Worm (Caenorhabditis elegans) whole organism, late embryonic: Measurements from ENCODE around the gene kbp-2.

Experiments used
- C08G9.2 ChIP-seq: sonication (generic microtip); optimal IDR thresholded peaks from 2 replicates; lab custom pipeline; 2016; ENCODE audit warnings: mild to moderate bottlenecking, missing genetic modification characterization, moderate library complexity, missing compliant biosample characterization
- C38D4.7 ChIP-seq: fragments of 200-800 bp; sonication (Bioruptor generic); optimal IDR thresholded peaks from 2 replicates; lab custom pipeline; 2018; ENCODE audit warnings: mild to moderate bottlenecking, missing genetic modification characterization, moderate library complexity, missing compliant biosample characterization
- F13H6.1 ChIP-seq: sonication (generic microtip); optimal IDR thresholded peaks from 2 replicates; lab custom pipeline; 2016; ENCODE audit warnings: missing genetic modification characterization, missing compliant biosample characterization
- K02D7.2 ChIP-seq: sonication (generic microtip); optimal IDR thresholded peaks from 2 replicates; lab custom pipeline; 2017; ENCODE audit warnings: mild to moderate bottlenecking, missing genetic modification characterization, missing compliant biosample characterization
- K09A11.1 ChIP-seq: sonication (generic microtip); optimal IDR thresholded peaks from 2 replicates; lab custom pipeline; 2017; ENCODE audit warnings: antibody characterized with exemption, mild to moderate bottlenecking, missing genetic modification characterization, missing compliant biosample characterization; ENCODE audit not compliant: insufficient read depth
- Y22D7AL.16 ChIP-seq: sonication (generic microtip); optimal IDR thresholded peaks from 2 replicates; lab custom pipeline; 2016; ENCODE audit warnings: missing genetic modification characterization, missing compliant biosample characterization
- ahr-1 ChIP-seq: sonication (generic microtip); optimal IDR thresholded peaks from 2 replicates; lab custom pipeline; 2016; ENCODE audit warnings: missing genetic modification characterization, missing compliant biosample characterization
- ama-1 ChIP-seq: fragments of 150-350 bp; optimal IDR thresholded peaks from 2 replicates; lab custom pipeline; 2014
- ceh-18 ChIP-seq: sonication (generic microtip); optimal IDR thresholded peaks from 2 replicates; lab custom pipeline; 2016; ENCODE audit warnings: missing genetic modification characterization, missing compliant biosample characterization
- ceh-19 ChIP-seq: fragments of 200-800 bp; sonication (Bioruptor generic); optimal IDR thresholded peaks from 2 replicates; lab custom pipeline; 2018; ENCODE audit warnings: mild to moderate bottlenecking, missing genetic modification characterization, missing compliant biosample characterization
- ceh-2 ChIP-seq: sonication (generic microtip); optimal IDR thresholded peaks from 2 replicates; lab custom pipeline; 2016; ENCODE audit warnings: missing genotype, missing genetic modification characterization, missing compliant biosample characterization
- ceh-22 ChIP-seq: sonication (generic microtip); optimal IDR thresholded peaks from 2 replicates; lab custom pipeline; 2017; ENCODE audit warnings: missing biosample characterization, missing genetic modification characterization
- ceh-24 ChIP-seq: sonication (generic microtip); optimal IDR thresholded peaks from 2 replicates; lab custom pipeline; 2016; ENCODE audit warnings: mild to moderate bottlenecking, missing genetic modification characterization, missing compliant biosample characterization
- ceh-31 ChIP-seq: sonication (generic microtip); optimal IDR thresholded peaks from 2 replicates; lab custom pipeline; 2016; ENCODE audit warnings: missing genetic modification characterization, missing compliant biosample characterization
- ceh-34 ChIP-seq: sonication (generic microtip); optimal IDR thresholded peaks from 2 replicates; lab custom pipeline; 2016; ENCODE audit warnings: mild to moderate bottlenecking, missing genetic modification characterization, missing compliant biosample characterization
- ceh-45 ChIP-seq: fragments of 200-800 bp; sonication (Bioruptor generic); IDR thresholded peaks from 2 replicates; pipeline ENCODE4 v1.3.6; 2022; ENCODE audit warnings: missing genetic modification reagents, missing genetic modification characterization, missing compliant biosample characterization
- ceh-48 ChIP-seq: sonication (generic microtip); optimal IDR thresholded peaks from 2 replicates; lab custom pipeline; 2016; ENCODE audit warnings: missing genetic modification characterization, inconsistent platforms, missing compliant biosample characterization
- ceh-6 ChIP-seq: fragments of 200-800 bp; sonication (Bioruptor generic); optimal IDR thresholded peaks from 2 replicates; lab custom pipeline; 2018; ENCODE audit warnings: mild to moderate bottlenecking, missing genetic modification characterization, missing compliant biosample characterization
- ceh-9 ChIP-seq: sonication (generic microtip); optimal IDR thresholded peaks from 2 replicates; lab custom pipeline; 2016; ENCODE audit warnings: mild to moderate bottlenecking, missing genetic modification characterization, inconsistent platforms, missing compliant biosample characterization
- che-1 ChIP-seq: sonication (generic microtip); optimal IDR thresholded peaks from 2 replicates; lab custom pipeline; 2016; ENCODE audit warnings: mild to moderate bottlenecking, missing genetic modification characterization, missing compliant biosample characterization
- elt-2 ChIP-seq: sonication (generic microtip); optimal IDR thresholded peaks from 2 replicates; lab custom pipeline; 2016; ENCODE audit warnings: missing genetic modification reagents, missing genetic modification characterization, missing compliant biosample characterization
- elt-4 ChIP-seq: sonication (generic microtip); optimal IDR thresholded peaks from 2 replicates; lab custom pipeline; 2016; ENCODE audit warnings: missing genetic modification characterization, missing compliant biosample characterization
- ets-4 ChIP-seq: sonication (generic microtip); optimal IDR thresholded peaks from 2 replicates; lab custom pipeline; 2016; ENCODE audit warnings: missing genetic modification characterization, missing compliant biosample characterization
- fax-1 ChIP-seq: sonication (generic microtip); optimal IDR thresholded peaks from 2 replicates; lab custom pipeline; 2016; ENCODE audit warnings: missing genotype, missing genetic modification characterization, missing compliant biosample characterization
- fkh-6 ChIP-seq: sonication (generic microtip); optimal IDR thresholded peaks from 2 replicates; lab custom pipeline; 2016; ENCODE audit warnings: missing genetic modification characterization, missing compliant biosample characterization
- hlh-13 ChIP-seq: fragments of 200-800 bp; sonication (Bioruptor generic); optimal IDR thresholded peaks from 2 replicates; lab custom pipeline; 2018; ENCODE audit warnings: mild to moderate bottlenecking, missing genetic modification characterization, missing compliant biosample characterization
- hlh-15 ChIP-seq: sonication (generic microtip); optimal IDR thresholded peaks from 2 replicates; lab custom pipeline; 2016; ENCODE audit warnings: missing genetic modification characterization, missing compliant biosample characterization
- hlh-30 ChIP-seq: sonication (generic microtip); optimal IDR thresholded peaks from 2 replicates; lab custom pipeline; 2017; ENCODE audit warnings: antibody characterized with exemption, missing genetic modification characterization, missing compliant biosample characterization; ENCODE audit not compliant: insufficient read depth
- hlh-6 ChIP-seq: sonication (generic microtip); optimal IDR thresholded peaks from 2 replicates; lab custom pipeline; 2016; ENCODE audit warnings: missing genotype, missing genetic modification characterization, missing compliant biosample characterization
- hlh-8 ChIP-seq: sonication (generic microtip); optimal IDR thresholded peaks from 2 replicates; lab custom pipeline; 2016; ENCODE audit warnings: missing genotype, missing genetic modification characterization, missing compliant biosample characterization
- lim-6 ChIP-seq: sonication (generic microtip); optimal IDR thresholded peaks from 2 replicates; lab custom pipeline; 2016; ENCODE audit warnings: missing genetic modification characterization, missing compliant biosample characterization
- lin-11 ChIP-seq: fragments of 200-800 bp; sonication (Bioruptor generic); optimal IDR thresholded peaks from 2 replicates; lab custom pipeline; 2018; ENCODE audit warnings: mild to moderate bottlenecking, missing genetic modification characterization, missing compliant biosample characterization
- madf-2 ChIP-seq: sonication (generic microtip); optimal IDR thresholded peaks from 2 replicates; lab custom pipeline; 2017; ENCODE audit warnings: missing genetic modification characterization, missing compliant biosample characterization
- mec-3 ChIP-seq: sonication (generic microtip); optimal IDR thresholded peaks from 2 replicates; lab custom pipeline; 2016; ENCODE audit warnings: borderline replicate concordance, missing genetic modification characterization, missing compliant biosample characterization
- nfya-1 ChIP-seq: sonication (generic microtip); optimal IDR thresholded peaks from 2 replicates; lab custom pipeline; 2017; ENCODE audit warnings: missing genetic modification characterization, mild to moderate bottlenecking, missing compliant biosample characterization, antibody characterized with exemption, moderate library complexity
- nhr-232 ChIP-seq: sonication (generic microtip); optimal IDR thresholded peaks from 2 replicates; lab custom pipeline; 2016; ENCODE audit warnings: missing genetic modification characterization, missing compliant biosample characterization
- npax-4 ChIP-seq: sonication (generic microtip); optimal IDR thresholded peaks from 2 replicates; lab custom pipeline; 2016; ENCODE audit warnings: missing genetic modification characterization, missing compliant biosample characterization
- pag-3 ChIP-seq: sonication (generic microtip); optimal IDR thresholded peaks from 2 replicates; lab custom pipeline; 2016; ENCODE audit warnings: missing compliant biosample characterization, missing genetic modification characterization, borderline replicate concordance
- pat-9 ChIP-seq: fragments of 200-800 bp; sonication (Bioruptor generic); optimal IDR thresholded peaks from 2 replicates; lab custom pipeline; 2018; ENCODE audit warnings: mild to moderate bottlenecking, missing genetic modification characterization, moderate library complexity, missing compliant biosample characterization
- pax-1 ChIP-seq: fragments of 150-350 bp; optimal IDR thresholded peaks from 2 replicates; lab custom pipeline; 2014; ENCODE audit warnings: missing biosample characterization, missing genetic modification characterization
- pha-2 ChIP-seq: sonication (generic microtip); optimal IDR thresholded peaks from 2 replicates; lab custom pipeline; 2017; ENCODE audit warnings: mild to moderate bottlenecking, missing genetic modification characterization, missing compliant biosample characterization
- pha-4 ChIP-seq: fragments of 150-350 bp; optimal IDR thresholded peaks from 2 replicates; lab custom pipeline; 2018; ENCODE audit warnings: missing biosample characterization, missing genetic modification reagents, missing genetic modification characterization
- pqm-1 ChIP-seq: sonication (generic microtip); optimal IDR thresholded peaks from 2 replicates; lab custom pipeline; 2016; ENCODE audit warnings: missing genetic modification characterization, missing compliant biosample characterization
- pros-1 ChIP-seq: fragments of 150-350 bp; optimal IDR thresholded peaks from 2 replicates; lab custom pipeline; 2014; ENCODE audit warnings: missing biosample characterization, missing genetic modification reagents, missing genetic modification characterization
- ref-2 ChIP-seq: sonication (generic microtip); optimal IDR thresholded peaks from 2 replicates; lab custom pipeline; 2016; ENCODE audit warnings: missing genetic modification characterization, missing compliant biosample characterization
- sox-4 ChIP-seq: sonication (generic microtip); optimal IDR thresholded peaks from 2 replicates; lab custom pipeline; 2017; ENCODE audit warnings: mild to moderate bottlenecking, missing genetic modification characterization, inconsistent platforms, missing compliant biosample characterization
- syd-9 ChIP-seq: sonication (generic microtip); optimal IDR thresholded peaks from 2 replicates; lab custom pipeline; 2016; ENCODE audit warnings: mild to moderate bottlenecking, missing genetic modification characterization, moderate library complexity, missing compliant biosample characterization
- tbx-2 ChIP-seq: sonication (generic microtip); optimal IDR thresholded peaks from 2 replicates; lab custom pipeline; 2016; ENCODE audit warnings: missing genetic modification characterization, missing compliant biosample characterization
- tbx-7 ChIP-seq: sonication (generic microtip); optimal IDR thresholded peaks from 2 replicates; lab custom pipeline; 2016; ENCODE audit warnings: missing genotype, missing genetic modification characterization, missing compliant biosample characterization
- ttx-3 ChIP-seq: sonication (generic microtip); optimal IDR thresholded peaks from 2 replicates; lab custom pipeline; 2016; ENCODE audit warnings: missing genetic modification reagents, missing genetic modification characterization, missing compliant biosample characterization
- unc-42 ChIP-seq: sonication (generic microtip); optimal IDR thresholded peaks from 2 replicates; lab custom pipeline; 2016; ENCODE audit warnings: missing genotype, missing genetic modification characterization, missing compliant biosample characterization
- unc-55 ChIP-seq: sonication (generic microtip); optimal IDR thresholded peaks from 2 replicates; lab custom pipeline; 2017; ENCODE audit warnings: missing biosample characterization, missing genetic modification reagents, missing genetic modification characterization
- unc-86 ChIP-seq: sonication (generic microtip); optimal IDR thresholded peaks from 2 replicates; lab custom pipeline; 2016; ENCODE audit warnings: missing genetic modification characterization, missing compliant biosample characterization
- zip-5 ChIP-seq: sonication (generic microtip); optimal IDR thresholded peaks from 2 replicates; lab custom pipeline; 2016; ENCODE audit warnings: missing genetic modification characterization, missing compliant biosample characterization
- ztf-16 ChIP-seq: sonication (generic microtip); optimal IDR thresholded peaks from 2 replicates; lab custom pipeline; 2017; ENCODE audit warnings: missing genetic modification characterization, missing compliant biosample characterization

The kbp-2 gene

DNA sequence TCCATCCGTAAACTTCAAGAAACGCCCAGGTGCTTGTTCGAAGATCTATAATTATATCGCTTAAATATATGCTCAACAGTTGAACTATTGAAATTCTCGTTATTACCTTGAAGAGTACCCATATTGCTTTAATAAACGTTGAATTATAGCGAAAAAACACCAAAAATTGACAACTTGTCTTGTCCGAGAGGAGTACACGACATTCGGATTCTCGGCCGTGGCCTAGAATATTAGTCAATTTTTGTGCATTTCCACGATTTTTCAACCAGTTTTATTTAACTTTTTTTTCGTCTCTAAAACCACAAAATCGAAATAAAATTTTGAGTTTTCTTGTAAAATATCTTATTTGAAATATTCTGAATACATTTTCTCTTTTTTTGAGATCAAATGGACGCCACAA, 8.6 kb upstream of the kbp-2 start, which contains the start of the genes F26F4.9 and cee-1:
F26F4.9 (minus strand) TSS at position 205 of the 400 bp plus-strand sequence.
cee-1 (plus strand) TSS at position 383 of the 400 bp plus-strand sequence.
- TF ChIP-seq Y22D7AL.16 (tag; lab: Kevin White, UChicago) (no peak), elt-4 (no peak), ceh-45 (no peak), unc-42 (no peak), nhr-232 (tag; lab: Kevin White, UChicago) (no peak), sox-4 (tag; lab: Kevin White, UChicago) (no peak), ttx-3 (tag; lab: Kevin White, UChicago) (no peak), madf-2 (tag; lab: Kevin White, UChicago) (no peak), ceh-2 (peak; percentile 71), ceh-18 (peak; percentile 38), ztf-16 (peak; percentile 13), syd-9 (tag; lab: Kevin White, UChicago) (no peak), K09A11.1 (tag; lab: Kevin White, UChicago) (no peak), pag-3 (no peak), unc-55 (peak; percentile 30), ets-4 (peak; percentile 75), C38D4.7 (GFP tag; lab: Kevin White, UChicago) (no peak), pax-1 (tag; lab: Kevin White, UChicago) (no peak), ceh-22 (tag; lab: Kevin White, UChicago) (no peak), hlh-30 (tag; lab: Kevin White, UChicago) (no peak), K02D7.2 (tag; lab: Kevin White, UChicago) (no peak), nfya-1 (no peak), pha-4 (tag; lab: Kevin White, UChicago) (no peak), unc-86 (no peak), lin-11 (tag; lab: Kevin White, UChicago) (no peak), ceh-6 (GFP tag; lab: Kevin White, UChicago) (no peak), ceh-24 (no peak), hlh-8 (tag; lab: Kevin White, UChicago) (peak; percentile 72), hlh-15 (tag; lab: Kevin White, UChicago) (no peak), pat-9 (tag; lab: Kevin White, UChicago) (no peak), mec-3 (tag; lab: Kevin White, UChicago) (no peak), ahr-1 (tag; lab: Kevin White, UChicago) (no peak), ceh-48 (tag; lab: Kevin White, UChicago) (no peak), lim-6 (peak; percentile 39), pros-1 (tag; lab: Kevin White, UChicago) (no peak), fkh-6 (tag; lab: Kevin White, UChicago) (no peak), ceh-31 (tag; lab: Kevin White, UChicago) (peak; percentile 85), ref-2 (tag; lab: Kevin White, UChicago) (peak; percentile 25), ceh-34 (tag; lab: Kevin White, UChicago) (no peak), pha-2 (no peak), tbx-7 (tag; lab: Kevin White, UChicago) (peak; percentile 71), ama-1 (lab: Kevin White, UChicago) (no peak), pqm-1 (no peak), elt-2 (tag; lab: Kevin White, UChicago) (no peak), hlh-6 (tag; lab: Kevin White, UChicago) (no peak), ceh-19 (no peak), che-1 (tag; lab: Kevin White, UChicago) (no peak), C08G9.2 (tag; lab: Kevin White, UChicago) (peak; percentile 85), npax-4 (tag; lab: Kevin White, UChicago) (no peak), tbx-2 (tag; lab: Kevin White, UChicago) (no peak), ceh-9 (tag; lab: Kevin White, UChicago) (no peak), fax-1 (tag; lab: Kevin White, UChicago) (peak; percentile 2), zip-5 (tag; lab: Kevin White, UChicago) (peak; percentile 52), hlh-13 (GFP tag; lab: Kevin White, UChicago) (no peak), F13H6.1 (no peak)
